Worm (Caenorhabditis elegans): ENCODE measurements around the gene ZK418.6.

Gene ZK418.6

ce11 chrIII:7103940-7104440, 25.4 kb upstream of the ZK418.6 start, which contains the start of gene cpg-2:
cpg-2 (minus strand) TSS chrIII:7103990.
- TF ChIP-seq hlh-8 (tag; optimal IDR thresholded peaks at IDR 0.05) (no peak), ceh-22 (tag; optimal IDR thresholded peaks at IDR 0.05) (no peak), odd-2 (tag; optimal IDR thresholded peaks at IDR 0.05) (no peak)

ce11 chrIII:7101814-7102477, 23.3 kb upstream of the ZK418.6 start:
- TF ChIP-seq fax-1 (tag; optimal IDR thresholded peaks at IDR 0.05) (no peak), syd-9 (tag; optimal IDR thresholded peaks at IDR 0.05) (no peak), dve-1 (tag; optimal IDR thresholded peaks at IDR 0.05) (no peak), ceh-30 (tag; optimal IDR thresholded peaks at IDR 0.05) (no peak), eyg-1 (tag; optimal IDR thresholded peaks at IDR 0.05) (no peak), che-1 (tag; optimal IDR thresholded peaks at IDR 0.05) (no peak), tbx-7 (tag; optimal IDR thresholded peaks at IDR 0.05) (no peak), ceh-2 (tag; optimal IDR thresholded peaks at IDR 0.05) (no peak), Y22D7AL.16 (tag; optimal IDR thresholded peaks at IDR 0.05) (no peak), ets-4 (tag; optimal IDR thresholded peaks at IDR 0.05) (no peak), elt-2 (tag; optimal IDR thresholded peaks at IDR 0.05) (no peak), pqm-1 (tag; optimal IDR thresholded peaks at IDR 0.05) (no peak), lin-11 (tag; optimal IDR thresholded peaks at IDR 0.05) (no peak), zip-5 (tag; optimal IDR thresholded peaks at IDR 0.05) (no peak), ztf-16 (tag; optimal IDR thresholded peaks at IDR 0.05) (no peak)

ce11 chrIII:7100001-7100400, 21.4 kb upstream of the ZK418.6 start, which contains the start of gene ZK418.11:
ZK418.11 (plus strand) TSS chrIII:7100289.
- no peak for TF ChIP-seq ceh-6 (GFP tag; optimal IDR thresholded peaks at IDR 0.05)
- no peak for TF ChIP-seq madf-2 (tag; optimal IDR thresholded peaks at IDR 0.05)
- no peak for TF ChIP-seq che-1 (tag; optimal IDR thresholded peaks at IDR 0.05)
- TF ChIP-seq ref-2 (tag; optimal IDR thresholded peaks at IDR 0.05): no peak
- no peak for TF ChIP-seq hlh-8 (tag; optimal IDR thresholded peaks at IDR 0.05)
- no peak for TF ChIP-seq C08G9.2 (tag; optimal IDR thresholded peaks at IDR 0.05)
- no peak for TF ChIP-seq gmeb-2 (tag; optimal IDR thresholded peaks at IDR 0.05)
- no peak for TF ChIP-seq ceh-45 (GFP tag; IDR thresholded peaks at IDR 0.05)
- TF ChIP-seq ama-1 (optimal IDR thresholded peaks at IDR 0.05): no peak
- no peak for TF ChIP-seq fax-1 (tag; optimal IDR thresholded peaks at IDR 0.05)
- no peak for TF ChIP-seq ets-4 (tag; optimal IDR thresholded peaks at IDR 0.05)
- no peak for TF ChIP-seq syd-9 (tag; optimal IDR thresholded peaks at IDR 0.05)
- TF ChIP-seq tbx-2 (tag; optimal IDR thresholded peaks at IDR 0.05): no peak
- TF ChIP-seq unc-86 (tag; optimal IDR thresholded peaks at IDR 0.05): no peak
- TF ChIP-seq eyg-1 (tag; optimal IDR thresholded peaks at IDR 0.05): no peak
- no peak for TF ChIP-seq ceh-48 (tag; optimal IDR thresholded peaks at IDR 0.05)

ce11 chrIII:7096481-7096880, 17.8 kb upstream of the ZK418.6 start:
- TF ChIP-seq pat-9 (tag; optimal IDR thresholded peaks at IDR 0.05) (no peak), unc-55 (GFP tag; optimal IDR thresholded peaks at IDR 0.05) (no peak), C38D4.7 (GFP tag; optimal IDR thresholded peaks at IDR 0.05) (no peak), dve-1 (tag; optimal IDR thresholded peaks at IDR 0.05) (no peak), fkh-10 (GFP tag; optimal IDR thresholded peaks at IDR 0.05) (no peak)

- TF ChIP-seq sox-2 (GFP tag; IDR thresholded peaks at IDR 0.05) (no peak), che-1 (tag; optimal IDR thresholded peaks at IDR 0.05) (no peak), ceh-22 (tag; optimal IDR thresholded peaks at IDR 0.05) (no peak), nfya-1 (tag; optimal IDR thresholded peaks at IDR 0.05) (no peak), ceh-19 (GFP tag; optimal IDR thresholded peaks at IDR 0.05) (no peak), unc-42 (tag; optimal IDR thresholded peaks at IDR 0.05) (no peak), Y22D7AL.16 (tag; optimal IDR thresholded peaks at IDR 0.05) (no peak), lim-6 (tag; optimal IDR thresholded peaks at IDR 0.05) (no peak), ref-2 (tag; optimal IDR thresholded peaks at IDR 0.05) (no peak), elt-4 (tag; optimal IDR thresholded peaks at IDR 0.05) (no peak), K02D7.2 (tag; optimal IDR thresholded peaks at IDR 0.05) (no peak), hlh-8 (tag; optimal IDR thresholded peaks at IDR 0.05) (no peak)
Observed at ce11 chrIII:7095156-7095555, 16.5 kb upstream of the ZK418.6 start, which contains the start of gene nhr-9. nhr-9 (plus strand) TSS chrIII:7095462.
